Fruit fly (Drosophila melanogaster) ovary, adult (tissue): Measurements from ENCODE around the gene NP15.6.

Experiments used
- CG17801 ChIP-seq: fragments of 200-800 bp; optimal IDR thresholded peaks from 2 replicates; lab custom pipeline; 2019; ENCODE audit warnings: missing biosample characterization, mild to moderate bottlenecking, missing genetic modification characterization, moderate library complexity; ENCODE audit not compliant: partially characterized antibody

The NP15.6 gene

DNA sequence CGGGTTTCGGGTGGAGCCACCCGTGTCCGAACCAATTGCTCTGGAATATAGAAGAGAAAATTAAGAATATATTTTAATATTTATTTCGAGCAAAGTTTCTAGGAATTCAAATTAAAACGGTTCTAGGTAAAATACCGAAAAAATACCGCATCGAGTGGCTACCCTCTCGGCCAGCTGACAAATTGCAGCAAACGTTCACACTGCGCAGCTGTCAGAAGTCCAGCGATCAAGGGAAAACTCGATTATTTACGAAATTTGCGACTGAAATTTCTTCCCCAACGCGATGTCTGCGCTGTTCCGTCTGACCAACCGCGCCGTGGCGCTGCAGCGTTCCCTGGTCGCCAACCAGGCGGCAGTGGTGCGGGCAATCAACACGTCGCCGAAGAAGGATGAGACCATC lies at the start of gene NP15.6:
TSS of gene NP15.6 (plus strand) at position 204 of the 400 bp plus-strand sequence.
- TF ChIP-seq CG17801 = no peak

DNA sequence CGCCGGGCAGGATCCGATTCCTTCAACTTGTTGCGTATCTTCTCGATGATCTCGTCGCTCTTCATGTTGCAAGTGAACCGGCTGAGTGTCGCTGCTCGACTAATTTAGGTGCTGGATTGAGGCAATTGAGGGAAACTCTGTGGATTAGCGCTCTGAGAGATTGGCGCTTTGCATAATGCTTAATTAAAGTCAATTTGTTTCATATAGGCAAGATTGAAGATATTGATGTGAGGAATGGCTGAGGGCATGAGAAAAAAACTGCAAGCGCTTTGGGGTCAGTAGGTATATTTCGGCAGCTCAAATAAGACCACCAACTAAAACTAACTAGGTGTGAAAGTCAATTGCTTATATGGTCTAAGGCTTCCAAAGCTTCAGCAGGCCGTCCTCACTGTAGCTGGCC lies 48.5 kb upstream of the NP15.6 start, which contains the start of gene euc:
TSS of gene euc (minus strand) at position 101 of the 400 bp plus-strand sequence.
- no peak for TF ChIP-seq CG17801

DNA sequence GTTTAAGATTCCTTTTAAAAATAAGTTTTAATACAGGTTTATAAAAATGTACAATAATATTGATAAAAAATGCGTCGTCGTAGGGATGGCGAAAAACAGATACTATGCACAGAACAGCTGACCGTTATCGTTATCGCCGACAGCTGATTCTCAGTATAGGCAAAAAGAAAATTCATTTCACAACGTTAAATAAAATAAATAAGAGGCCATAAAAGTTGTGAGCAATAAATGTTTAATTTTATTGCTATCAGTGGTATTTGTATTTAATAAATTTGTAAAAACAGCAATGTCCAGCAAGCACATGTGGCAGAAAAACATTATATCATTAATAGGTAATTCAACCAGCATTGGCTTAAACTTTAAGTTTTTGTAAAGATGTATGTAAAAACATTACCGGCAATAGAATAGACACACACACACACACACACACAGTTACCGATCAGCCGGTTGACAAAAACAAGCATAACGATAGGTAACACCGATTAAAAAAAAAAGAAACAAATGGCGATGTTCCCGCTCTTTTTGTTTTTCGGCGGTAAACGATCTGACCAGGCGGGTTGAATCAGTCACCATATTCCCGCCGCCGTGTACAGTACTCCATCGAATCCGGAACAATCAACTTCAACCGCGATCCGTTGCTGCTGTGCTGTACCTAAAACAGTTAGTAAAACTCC lies 46.2 kb upstream of the NP15.6 start, which contains the start of the genes dnk and Smu1:
TSS of gene dnk (plus strand) at position 133 of the 674 bp plus-strand sequence.
TSS of gene Smu1 (minus strand) at position 462 of the 674 bp plus-strand sequence.
- peak; percentile 59 for TF ChIP-seq CG17801

DNA sequence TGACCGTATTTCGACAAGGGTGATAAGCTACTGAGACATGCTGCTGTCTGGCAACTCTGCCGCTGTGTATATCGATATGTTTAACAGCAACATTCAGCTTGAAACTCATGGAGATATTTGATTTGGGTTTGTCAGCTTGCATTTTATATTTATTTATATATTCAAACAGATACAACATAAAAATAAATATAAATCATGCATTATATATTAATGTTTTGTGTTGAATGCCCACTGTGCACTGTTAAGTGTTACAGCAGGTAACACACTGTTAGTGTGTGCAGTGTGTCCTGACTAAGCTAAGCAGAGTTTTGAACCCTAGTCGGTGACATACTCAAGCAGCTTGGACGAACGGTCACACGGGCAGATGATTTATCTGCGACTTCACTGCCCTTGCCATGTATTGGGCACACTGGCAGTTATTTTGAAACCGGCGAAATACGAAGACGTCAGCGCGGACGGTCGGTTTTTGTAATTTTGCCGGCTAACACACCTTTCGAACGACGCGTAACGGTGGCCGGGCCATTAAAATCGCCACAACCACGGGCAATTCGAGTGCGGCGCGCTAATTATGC lies 43.5 kb upstream of the NP15.6 start, which contains the start of the genes snRNP-U1-C and gukh:
TSS of gene snRNP-U1-C (minus strand) at position 37 of the 572 bp plus-strand sequence.
TSS of gene gukh (plus strand) at position 412 of the 572 bp plus-strand sequence.
- TF ChIP-seq CG17801 = peak; percentile 83

DNA sequence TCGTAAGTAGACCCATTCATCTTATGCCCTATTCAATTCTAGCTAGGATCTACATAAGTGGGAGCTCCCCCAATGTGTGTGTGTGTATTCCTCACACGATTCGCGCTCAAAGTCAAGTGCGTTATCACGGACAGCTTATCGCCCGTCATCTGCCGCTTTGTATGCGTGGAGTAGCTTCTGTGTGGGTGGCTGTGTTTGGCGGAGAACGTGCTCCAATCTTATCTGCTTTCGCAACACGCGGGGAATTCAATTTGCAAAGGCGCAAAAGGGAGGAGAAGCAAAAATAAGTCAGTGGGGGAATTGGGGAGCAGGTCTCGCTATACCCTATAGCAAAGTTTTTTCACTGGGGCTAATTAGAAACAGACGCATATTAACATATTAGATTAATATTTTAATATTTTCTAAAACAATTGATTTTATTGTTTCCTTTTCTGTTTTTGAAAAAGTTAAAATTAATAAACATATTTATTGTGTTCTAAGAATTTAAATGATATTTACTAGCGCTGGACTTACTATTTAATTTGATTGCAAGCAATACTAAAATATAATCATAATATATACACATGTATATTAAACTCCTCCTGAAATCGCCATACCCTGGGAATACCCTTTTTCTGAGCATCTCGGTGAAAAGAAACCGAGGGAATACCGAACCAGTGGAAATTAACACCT lies 41.9 kb upstream of the NP15.6 start:
- peak; percentile 81 for TF ChIP-seq CG17801

DNA sequence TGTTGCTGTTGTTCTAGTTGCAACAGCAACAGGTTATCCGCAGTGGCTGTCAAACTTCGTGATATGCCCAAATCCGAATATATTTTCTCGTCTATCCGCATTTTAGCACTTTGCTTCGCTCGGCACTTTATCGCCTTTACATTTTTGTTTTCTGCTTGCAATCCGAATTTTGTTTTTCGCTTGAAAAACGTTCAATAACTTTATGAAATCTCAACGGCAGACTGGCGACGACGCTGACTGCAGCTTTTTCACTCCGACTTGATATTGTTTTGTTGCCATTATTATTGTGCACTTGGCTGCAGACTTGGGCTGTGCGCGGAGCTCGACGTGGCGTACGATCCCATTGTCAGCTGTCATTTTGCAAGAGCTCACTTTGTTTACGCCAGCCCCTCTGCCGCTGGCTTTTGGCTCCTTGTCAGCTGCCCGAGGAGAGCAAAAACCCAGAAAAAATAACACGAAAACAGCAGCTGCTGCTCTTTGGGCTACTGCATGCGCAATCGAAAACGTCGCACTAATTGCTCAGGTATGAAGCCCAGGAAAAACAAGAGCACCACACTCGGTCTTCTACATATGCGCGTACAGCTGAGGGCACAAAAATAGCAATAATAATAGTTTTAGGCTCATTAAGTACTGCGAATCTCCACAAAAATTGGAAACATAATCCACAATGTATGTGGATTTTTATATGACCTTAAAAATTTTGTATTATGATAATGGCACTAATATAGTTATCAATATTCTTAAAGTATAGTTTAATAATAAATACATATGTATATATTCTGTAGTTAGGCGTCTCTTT lies 40.9 kb upstream of the NP15.6 start:
- TF ChIP-seq CG17801 = no peak

DNA sequence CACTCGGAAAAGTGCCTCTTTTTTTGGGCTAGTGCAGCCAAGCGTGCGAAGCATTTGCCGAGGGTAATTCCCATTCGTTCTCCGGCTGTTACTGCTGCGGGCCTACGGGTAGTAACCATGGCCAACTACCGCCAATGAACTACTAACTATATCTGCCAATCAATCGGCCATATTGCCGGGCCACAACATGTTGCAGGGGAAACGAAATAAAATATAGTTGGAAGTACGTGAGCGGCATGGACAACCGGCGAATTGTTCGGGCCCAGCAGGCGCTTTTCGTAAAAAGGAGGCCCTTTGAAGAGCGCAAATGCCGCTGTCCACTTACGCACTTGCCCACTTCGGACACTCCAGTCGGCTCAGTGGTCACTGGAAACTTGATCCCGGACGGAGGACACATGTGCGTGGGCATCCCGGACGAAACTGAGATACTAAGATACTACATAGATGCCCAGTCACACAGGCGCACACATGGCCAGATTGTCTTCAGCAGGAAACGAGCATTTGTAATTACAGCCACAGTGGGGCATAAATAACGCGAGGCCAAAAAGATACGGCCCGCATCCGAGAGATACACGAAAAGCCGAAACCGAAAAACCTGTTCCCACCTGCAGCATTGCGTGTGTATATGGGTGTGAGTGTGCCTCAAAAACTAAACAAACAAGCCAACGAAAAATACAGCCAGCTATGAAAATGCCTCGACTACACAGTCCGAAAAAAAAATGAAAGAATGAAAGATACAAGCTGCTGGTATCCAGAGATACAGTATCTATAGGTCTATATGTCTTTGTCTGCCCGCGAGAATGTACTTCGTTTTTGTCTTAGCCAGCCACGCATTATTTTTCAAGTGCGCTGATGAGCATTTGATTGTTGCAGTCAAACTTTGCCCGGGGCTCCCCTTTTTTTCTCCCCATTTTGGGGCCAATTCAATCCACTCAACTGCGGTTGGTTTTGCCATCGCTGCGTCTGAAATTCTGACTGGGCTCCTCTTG lies 39.4 kb upstream of the NP15.6 start:
- no peak for TF ChIP-seq CG17801

DNA sequence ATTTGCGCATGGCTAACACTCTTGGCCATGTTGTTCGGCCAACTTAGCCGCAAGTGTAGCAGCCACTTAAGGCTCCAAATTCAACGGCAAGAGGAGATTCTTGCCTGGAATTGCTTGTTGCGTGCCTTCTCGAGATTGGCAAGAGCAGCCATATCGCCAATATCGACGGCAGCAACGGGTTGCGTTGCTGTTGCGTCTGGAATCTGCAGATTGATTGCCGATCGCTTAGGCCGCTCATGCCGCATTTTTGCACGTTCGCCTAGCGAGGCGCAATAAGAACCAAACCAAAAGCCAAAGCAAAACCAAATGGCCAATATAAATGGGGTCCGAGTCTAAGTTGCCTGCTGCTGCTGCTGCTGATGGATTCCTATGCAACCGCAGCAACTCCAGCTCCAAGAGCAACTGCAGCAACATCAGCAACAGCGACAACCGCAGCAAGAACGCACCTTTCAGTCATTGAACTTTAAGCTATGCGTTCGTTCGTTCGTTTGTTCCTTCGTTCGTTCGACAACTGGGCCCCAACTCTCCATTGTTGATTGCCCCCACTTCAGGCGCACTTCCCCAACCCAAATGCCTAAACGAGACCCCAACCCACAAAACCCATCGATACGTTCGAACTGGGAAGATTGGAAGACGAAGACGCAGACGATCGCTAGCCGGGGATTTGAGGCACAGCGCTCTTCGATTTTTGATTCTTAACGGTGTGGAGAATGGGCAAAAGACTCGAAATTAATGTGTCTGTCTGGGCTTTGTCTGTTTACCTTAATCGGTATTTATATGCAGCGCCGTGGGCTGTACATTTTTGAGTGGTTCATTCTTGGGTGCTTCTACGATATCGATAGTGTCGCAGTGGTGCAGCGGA lies 38.0 kb upstream of the NP15.6 start:
- TF ChIP-seq CG17801 = no peak

DNA sequence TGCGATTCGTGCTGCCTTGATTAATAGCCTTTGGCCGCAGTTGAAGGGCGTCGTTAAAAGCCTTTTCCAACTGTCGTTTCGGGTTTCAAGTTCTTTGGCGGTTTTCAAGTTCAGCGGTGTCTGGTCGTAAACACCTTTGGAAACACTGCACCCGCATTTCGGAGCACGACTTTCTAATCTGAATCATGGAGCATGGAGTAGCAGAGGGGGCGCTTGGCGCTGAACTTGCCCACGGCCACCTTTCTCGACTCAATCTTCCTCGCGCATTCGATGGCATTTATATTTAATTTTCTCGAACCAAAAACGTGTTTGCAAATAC lies 37.4 kb upstream of the NP15.6 start:
- no peak for TF ChIP-seq CG17801

DNA sequence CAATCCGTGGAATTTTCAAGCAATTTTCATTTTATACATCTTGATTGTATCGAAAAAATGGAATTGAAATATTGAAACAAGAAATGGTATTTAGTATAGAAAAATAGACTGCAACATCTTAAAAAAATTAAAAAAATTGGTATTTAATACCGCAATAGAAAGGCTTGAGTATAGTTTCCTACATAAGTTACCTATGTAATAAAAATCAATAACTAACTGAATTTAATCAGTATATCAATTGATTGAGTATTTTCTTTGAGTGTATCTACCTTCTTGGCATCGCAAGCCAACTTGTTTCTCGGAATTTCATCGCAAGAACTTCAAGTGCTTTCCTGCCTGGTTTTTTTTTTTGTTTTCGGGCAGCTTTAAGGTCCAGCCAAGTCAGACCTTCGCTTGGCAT lies 36.7 kb upstream of the NP15.6 start:
- TF ChIP-seq CG17801 = no peak

DNA sequence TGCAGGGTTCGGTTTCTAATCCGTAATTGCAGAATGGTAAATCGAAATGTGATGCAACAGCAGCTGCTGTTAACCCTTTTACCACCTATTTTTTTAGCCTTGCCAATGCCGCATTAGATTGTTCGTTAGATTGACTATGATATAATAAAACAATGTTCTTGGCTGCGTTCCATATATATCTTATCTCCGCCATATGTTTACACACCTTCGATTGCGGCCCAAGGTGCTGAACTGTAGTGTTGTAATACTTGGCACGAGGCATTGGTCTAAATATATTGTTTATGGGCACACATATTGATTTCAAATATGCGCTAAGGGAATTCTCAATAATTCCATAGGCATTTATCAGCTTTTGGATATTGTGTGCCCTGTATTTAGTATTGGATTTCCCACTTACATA lies 35.4 kb upstream of the NP15.6 start:
- no peak for TF ChIP-seq CG17801

DNA sequence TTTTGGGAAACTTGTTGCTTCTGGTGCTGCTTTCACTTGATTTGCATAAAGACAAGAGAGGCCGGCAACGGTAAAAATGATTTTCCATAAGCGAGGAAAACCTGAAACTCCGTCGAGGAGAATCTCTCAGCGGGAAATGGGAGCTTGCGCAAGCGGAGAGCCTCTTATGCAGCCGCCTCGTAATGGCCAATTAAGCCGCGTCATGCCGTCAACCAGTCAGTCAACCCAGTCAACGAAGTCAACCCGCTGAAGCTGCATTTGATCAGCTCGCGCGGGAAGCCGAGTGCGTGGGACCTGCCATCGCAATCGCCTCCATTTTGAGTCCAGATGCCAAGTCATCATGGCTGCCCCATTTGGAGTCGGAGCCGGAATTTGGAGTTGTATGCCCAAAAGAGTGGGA lies 34.0 kb upstream of the NP15.6 start:
- no peak for TF ChIP-seq CG17801

DNA sequence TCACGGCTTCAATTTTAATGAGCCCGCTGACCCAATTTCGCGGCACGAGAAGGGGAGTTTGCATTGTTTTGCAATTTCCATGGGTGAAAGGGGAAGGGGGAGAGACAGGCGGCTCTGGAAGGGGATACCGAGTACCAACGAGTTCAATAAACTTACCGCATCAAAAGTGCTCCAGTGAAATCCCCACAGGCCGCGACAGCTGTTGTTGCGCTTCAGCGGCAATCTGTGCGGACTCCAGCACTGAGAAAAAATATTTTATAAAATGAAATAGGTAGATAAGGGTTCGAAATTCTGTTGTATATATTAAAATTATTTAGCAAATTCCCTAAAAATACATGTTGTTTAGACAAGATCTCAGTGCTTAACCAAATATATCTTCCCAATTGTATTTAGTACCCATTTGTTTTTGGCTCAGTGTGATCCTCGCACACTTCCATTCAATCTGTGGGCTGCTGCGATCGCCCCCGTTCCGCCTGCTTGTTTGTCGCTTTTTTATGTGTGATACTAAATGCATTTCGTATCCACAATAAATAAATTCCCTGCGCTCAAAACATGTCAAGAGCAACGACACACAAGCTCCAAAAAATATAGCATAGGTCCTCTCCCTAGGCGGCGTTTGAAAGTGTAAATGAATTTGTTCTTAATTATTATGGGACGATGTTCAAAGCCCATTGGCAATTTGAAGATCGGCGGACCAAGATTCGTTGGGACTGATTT lies 31.5 kb upstream of the NP15.6 start:
- TF ChIP-seq CG17801 = no peak
